Fruit fly (Drosophila melanogaster) whole organism, embryonic: Measurements from ENCODE around the gene RluA-1.

Source experiments
- Abd-B ChIP-seq: fragments of 200-800 bp; sonication (Bioruptor generic); optimal IDR thresholded peaks from 2 replicates; lab custom pipeline; 2018; ENCODE audit warnings: missing biosample characterization, mild to moderate bottlenecking, missing genetic modification characterization, moderate library complexity
- Atf6 ChIP-seq: fragments of 200-800 bp; sonication (Bioruptor generic); IDR thresholded peaks from 2 replicates; pipeline ENCODE4 v1.3.6; 2022; ENCODE audit warnings: missing biosample characterization, missing genetic modification characterization
- BEAF-32 ChIP-seq: fragments of 200-800 bp; sonication (Bioruptor generic); optimal IDR thresholded peaks from 3 replicates; lab custom pipeline; 2017; ENCODE audit warnings: missing biosample characterization, missing genetic modification characterization, mild to moderate bottlenecking, moderate library complexity, missing genetic modification reagents
- CG10565 ChIP-seq: fragments of 200-800 bp; sonication (Bioruptor generic); optimal IDR thresholded peaks from 3 replicates; lab custom pipeline; 2016; ENCODE audit warnings: missing biosample characterization, mild to moderate bottlenecking, missing genetic modification characterization
- CG12104 ChIP-seq: fragments of 200-800 bp; sonication (Bioruptor generic); optimal IDR thresholded peaks from 3 replicates; lab custom pipeline; 2016; ENCODE audit warnings: missing biosample characterization, missing genetic modification characterization
- CG12155 ChIP-seq: fragments of 200-800 bp; sonication (Bioruptor generic); optimal IDR thresholded peaks from 3 replicates; lab custom pipeline; 2016; ENCODE audit warnings: missing biosample characterization, missing genetic modification characterization
- CG12219 ChIP-seq: fragments of 200-800 bp; sonication (Bioruptor generic); optimal IDR thresholded peaks from 3 replicates; lab custom pipeline; 2018; ENCODE audit warnings: missing biosample characterization, mild to moderate bottlenecking, missing genetic modification characterization
- CG12236 ChIP-seq: fragments of 200-800 bp; sonication (Bioruptor generic); optimal IDR thresholded peaks from 2 replicates; lab custom pipeline; 2016; ENCODE audit warnings: missing biosample characterization, missing genetic modification characterization
- CG13123 ChIP-seq: fragments of 200-800 bp; sonication (Bioruptor generic); optimal IDR thresholded peaks from 2 replicates; lab custom pipeline; 2016; ENCODE audit warnings: missing biosample characterization, missing genetic modification characterization
- CG14667 ChIP-seq: fragments of 200-800 bp; sonication (Bioruptor generic); IDR thresholded peaks from 2 replicates; pipeline ENCODE4 v1.3.6; 2022; ENCODE audit warnings: missing biosample characterization, missing genetic modification characterization
- CG14965 ChIP-seq: fragments of 200-800 bp; sonication (Bioruptor generic); optimal IDR thresholded peaks from 2 replicates; lab custom pipeline; 2016; ENCODE audit warnings: missing biosample characterization, missing genetic modification characterization, borderline replicate concordance
- CG1602 ChIP-seq: fragments of 200-800 bp; sonication (Bioruptor generic); optimal IDR thresholded peaks from 3 replicates; lab custom pipeline; 2016; ENCODE audit warnings: missing biosample characterization, missing genetic modification characterization
- CG1832 ChIP-seq: fragments of 200-800 bp; sonication (Bioruptor generic); optimal IDR thresholded peaks from 2 replicates; lab custom pipeline; 2017; ENCODE audit warnings: missing biosample characterization, mild to moderate bottlenecking, missing genetic modification characterization, inconsistent platforms
- CG30431 ChIP-seq: fragments of 200-800 bp; sonication (Bioruptor generic); optimal IDR thresholded peaks from 2 replicates; lab custom pipeline; 2017; ENCODE audit warnings: missing biosample characterization, missing genetic modification characterization
- CG31388 ChIP-seq: fragments of 200-800 bp; sonication (Bioruptor generic); optimal IDR thresholded peaks from 2 replicates; lab custom pipeline; 2016; ENCODE audit warnings: missing biosample characterization, missing genetic modification characterization
- CG33557 ChIP-seq: fragments of 200-800 bp; sonication (Bioruptor generic); optimal IDR thresholded peaks from 2 replicates; lab custom pipeline; 2019; ENCODE audit warnings: missing biosample characterization, mild to moderate bottlenecking, missing genetic modification characterization, moderate library complexity
- CG5953 ChIP-seq: fragments of 200-800 bp; sonication (Bioruptor generic); IDR thresholded peaks from 2 replicates; pipeline ENCODE4 v1.3.6; 2022; ENCODE audit warnings: missing biosample characterization, missing genetic modification characterization
- CG7987 ChIP-seq: fragments of 200-800 bp; sonication (Bioruptor generic); optimal IDR thresholded peaks from 2 replicates; lab custom pipeline; 2018; ENCODE audit warnings: missing biosample characterization, mild to moderate bottlenecking, missing genetic modification characterization, moderate library complexity
- CG8924 ChIP-seq: fragments of 200-800 bp; optimal IDR thresholded peaks from 3 replicates; lab custom pipeline; 2019; ENCODE audit warnings: missing biosample characterization, mild to moderate bottlenecking, missing genetic modification characterization, moderate library complexity
- CoRest ChIP-seq: fragments of 200-800 bp; sonication (Bioruptor generic); optimal IDR thresholded peaks from 3 replicates; lab custom pipeline; 2018; ENCODE audit warnings: missing biosample characterization, mild to moderate bottlenecking, missing genetic modification characterization, moderate library complexity
- D ChIP-seq, 2 experiments: fragments of 200-800 bp in 1 of 2; fragments of >200 bp in 1 of 2; sonication (Bioruptor generic) in 1 of 2; optimal IDR thresholded peaks; 2 replicates in 1 of 2; 3 replicates in 1 of 2; lab custom pipeline; 2017; ENCODE audit warnings: mild to moderate bottlenecking in 1 of 2, missing biosample characterization in 1 of 2, missing genetic modification characterization in 1 of 2, missing genetic modification reagents in 1 of 2
- Gsc ChIP-seq: fragments of 200-800 bp; sonication (Bioruptor generic); IDR thresholded peaks from 2 replicates; pipeline ENCODE4 v1.3.6; 2022; ENCODE audit warnings: missing biosample characterization, missing genetic modification characterization
- HLH3B ChIP-seq: fragments of 200-800 bp; sonication (Bioruptor generic); IDR thresholded peaks from 2 replicates; pipeline ENCODE4 v1.3.6; 2022; ENCODE audit warnings: missing biosample characterization, missing genetic modification characterization
- Kr ChIP-seq: fragments of 200-800 bp; sonication (Bioruptor generic); optimal IDR thresholded peaks from 2 replicates; lab custom pipeline; 2017; ENCODE audit warnings: missing biosample characterization, mild to moderate bottlenecking, missing genetic modification characterization
- Meics ChIP-seq: fragments of 200-800 bp; sonication (Bioruptor generic); optimal IDR thresholded peaks from 2 replicates; lab custom pipeline; 2017; ENCODE audit warnings: missing biosample characterization, mild to moderate bottlenecking, missing genetic modification characterization
- NFAT ChIP-seq: fragments of 200-800 bp; sonication (Bioruptor generic); IDR thresholded peaks from 2 replicates; pipeline ENCODE4 v1.3.6; 2022; ENCODE audit warnings: missing biosample characterization, missing genetic modification characterization
- Nf-YA ChIP-seq: fragments of 200-800 bp; sonication (Bioruptor generic); IDR thresholded peaks from 2 replicates; pipeline ENCODE4 v1.3.6; 2022; ENCODE audit warnings: missing biosample characterization, missing genetic modification characterization
- Poxn ChIP-seq: fragments of 200-800 bp; sonication (Bioruptor generic); IDR thresholded peaks from 2 replicates; pipeline ENCODE4 v1.3.6; 2022; ENCODE audit warnings: missing biosample characterization, missing genetic modification characterization
- Sin3A ChIP-seq: fragments of >200 bp; optimal IDR thresholded peaks from 2 replicates; lab custom pipeline; 2018
- Stat92E ChIP-seq, 3 experiments: fragments of >200 bp in 2 of 3; fragments of 200-800 bp in 1 of 3; sonication (Bioruptor generic) in 1 of 3; optimal IDR thresholded peaks; 2 replicates each; lab custom pipeline; 2017 to 2019; ENCODE audit warnings: missing biosample characterization in 3 of 3, missing genetic modification characterization in 3 of 3, mild to moderate bottlenecking in 1 of 3, moderate library complexity in 1 of 3
- amos ChIP-seq: fragments of 200-800 bp; sonication (Bioruptor generic); IDR thresholded peaks from 2 replicates; pipeline ENCODE4 v1.3.6; 2022; ENCODE audit warnings: missing biosample characterization, missing genetic modification characterization; ENCODE audit not compliant: partially characterized antibody
- ap ChIP-seq: fragments of 200-800 bp; sonication (Bioruptor generic); IDR thresholded peaks from 2 replicates; pipeline ENCODE4 v1.3.6; 2022; ENCODE audit warnings: missing biosample characterization, missing genetic modification characterization
- ash1 ChIP-seq: fragments of 200-800 bp; sonication (Bioruptor generic); optimal IDR thresholded peaks from 2 replicates; lab custom pipeline; 2018; ENCODE audit warnings: missing biosample characterization, mild to moderate bottlenecking, missing genetic modification characterization
- chif ChIP-seq, 2 experiments: fragments of 200-800 bp; sonication (Bioruptor generic); optimal IDR thresholded peaks; 3 replicates each; lab custom pipeline; 2016; ENCODE audit warnings: missing biosample characterization in 2 of 2, missing genetic modification characterization in 2 of 2
- chinmo ChIP-seq: fragments of 200-800 bp; sonication (Bioruptor generic); IDR thresholded peaks from 4 replicates; pipeline ENCODE4 v1.3.6; 2022; ENCODE audit warnings: missing biosample characterization, missing genetic modification characterization; ENCODE audit not compliant: partially characterized antibody
- crp ChIP-seq, 2 experiments: fragments of 200-800 bp; sonication (Bioruptor generic); optimal IDR thresholded peaks; 2 replicates in 1 of 2; 3 replicates in 1 of 2; lab custom pipeline; 2017; ENCODE audit warnings: missing biosample characterization in 2 of 2, missing genetic modification characterization in 2 of 2, mild to moderate bottlenecking in 1 of 2, moderate library complexity in 1 of 2
- dpn ChIP-seq, 2 experiments: fragments of 200-800 bp; sonication (Bioruptor generic); optimal IDR thresholded peaks; 3 replicates each; lab custom pipeline; 2016; ENCODE audit warnings: missing biosample characterization in 2 of 2, missing genetic modification characterization in 2 of 2
- emc ChIP-seq: fragments of 200-800 bp; sonication (Bioruptor generic); optimal IDR thresholded peaks from 2 replicates; lab custom pipeline; 2016; ENCODE audit warnings: missing biosample characterization, missing genetic modification characterization
- grau ChIP-seq: fragments of 200-800 bp; optimal IDR thresholded peaks from 3 replicates; lab custom pipeline; 2019; ENCODE audit warnings: missing biosample characterization, mild to moderate bottlenecking, missing genetic modification characterization, moderate library complexity
- mam ChIP-seq: fragments of 200-800 bp; sonication (Bioruptor generic); optimal IDR thresholded peaks from 3 replicates; lab custom pipeline; 2016; ENCODE audit warnings: missing biosample characterization, missing genetic modification characterization
- prd ChIP-seq, 3 experiments: fragments of >200 bp in 2 of 3; fragments of 200-800 bp in 1 of 3; sonication (Bioruptor generic) in 1 of 3; optimal IDR thresholded peaks in 2 of 3; IDR thresholded peaks in 1 of 3; 2 replicates in 2 of 3; 3 replicates in 1 of 3; pipeline versions ENCODE4 v1.3.6 to Lab custom; 2017 to 2022; ENCODE audit warnings: missing biosample characterization in 1 of 3, missing genetic modification characterization in 1 of 3
- run ChIP-seq: fragments of 200-800 bp; sonication (Bioruptor generic); optimal IDR thresholded peaks from 3 replicates; lab custom pipeline; 2018; ENCODE audit warnings: missing biosample characterization, mild to moderate bottlenecking, missing genetic modification characterization
- schlank ChIP-seq: fragments of 200-800 bp; sonication (Bioruptor generic); optimal IDR thresholded peaks from 2 replicates; lab custom pipeline; 2018; ENCODE audit warnings: missing biosample characterization, mild to moderate bottlenecking, missing genetic modification characterization
- so ChIP-seq: fragments of 200-800 bp; sonication (Bioruptor generic); IDR thresholded peaks from 3 replicates; pipeline ENCODE4 v1.3.6; 2022; ENCODE audit warnings: missing biosample characterization, missing genetic modification characterization
- trh ChIP-seq: fragments of 200-800 bp; sonication (Bioruptor generic); optimal IDR thresholded peaks from 2 replicates; lab custom pipeline; 2016; ENCODE audit warnings: missing biosample characterization, missing genetic modification characterization
- tup ChIP-seq: fragments of 200-800 bp; sonication (Bioruptor generic); optimal IDR thresholded peaks from 2 replicates; lab custom pipeline; 2016; ENCODE audit warnings: missing biosample characterization, mild to moderate bottlenecking, missing genetic modification characterization, moderate library complexity
- tx ChIP-seq: fragments of 200-800 bp; sonication (Bioruptor generic); optimal IDR thresholded peaks from 2 replicates; lab custom pipeline; 2016; ENCODE audit warnings: missing biosample characterization, missing genetic modification characterization

RluA-1 gene

DNA sequence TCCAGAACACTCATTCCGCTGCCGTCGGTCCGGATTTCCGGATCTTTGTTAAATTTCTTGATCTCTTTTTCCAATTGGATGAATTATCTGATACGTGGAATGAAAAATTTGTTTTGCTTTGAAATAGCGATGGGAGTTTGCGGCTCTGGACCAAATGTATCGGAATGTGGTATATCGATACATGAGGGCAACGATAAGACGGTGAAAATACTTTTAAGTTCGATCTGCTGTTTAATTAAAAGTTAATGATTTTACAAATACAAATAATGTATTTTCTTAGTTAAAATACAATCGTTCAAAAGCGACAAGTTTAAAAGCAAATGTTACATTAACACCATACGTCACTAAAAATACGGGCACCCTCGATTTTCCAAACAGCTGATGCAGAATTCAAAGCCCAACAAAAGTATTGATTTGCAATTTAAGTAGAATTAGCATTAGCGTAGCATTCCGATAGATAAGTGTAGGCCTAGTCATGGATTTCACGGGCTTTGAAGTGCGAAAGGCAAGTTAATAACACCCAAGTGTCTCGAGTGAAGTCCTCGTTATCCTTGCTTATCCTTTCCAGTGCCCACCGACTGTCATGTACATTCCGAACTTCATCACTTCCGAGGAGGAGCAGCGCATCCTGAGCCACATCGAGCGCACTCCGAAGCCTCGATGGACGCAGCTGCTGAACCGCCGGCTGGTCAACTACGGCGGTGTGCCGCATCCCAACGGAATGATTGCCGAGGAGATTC is 14.5 kb upstream of the RluA-1 start, which contains the start of the genes Cog4 and CG6144 (continued):
- TF ChIP-seq chinmo (GFP tag; lab: Robert Waterston, UW) (0 out of 4 replicates have a peak, but pooled peaks have one; percentile 73), Meics (GFP tag; lab: Kevin White, UChicago) (no peak), CG33557 (GFP tag; lab: Kevin White, UChicago) (no peak), CG1602 (GFP tag; lab: Kevin White, UChicago) (no peak), Gsc (GFP tag; lab: Robert Waterston, UW) (no peak), BEAF-32 (GFP tag; lab: Kevin White, UChicago) (peak; percentile 78), CG14667 (GFP tag; lab: Robert Waterston, UW) (no peak), Nf-YA (GFP tag; lab: Robert Waterston, UW) (no peak), crp (GFP tag; optimal IDR thresholded peaks at IDR 0.05; lab: Kevin White, UChicago) (peak; percentile 68 to 95), CG14965 (GFP tag; lab: Kevin White, UChicago) (no peak), Sin3A (peak; percentile 64), Kr (GFP tag; lab: Kevin White, UChicago) (no peak), amos (peak; percentile 77), Poxn (GFP tag; lab: Robert Waterston, UW) (no peak), ap (GFP tag; lab: Robert Waterston, UW) (0 out of 2 replicates have a peak, but pooled peaks have one; percentile 5), Stat92E (GFP tag; optimal IDR thresholded peaks at IDR 0.05; lab: Kevin White, UChicago) (no peak), CG12104 (no peak), mam (GFP tag; lab: Kevin White, UChicago) (peak; percentile 48), tup (no peak), HLH3B (no peak), CG7987 (GFP tag; lab: Kevin White, UChicago) (no peak), so (no peak), D (optimal IDR thresholded peaks at IDR 0.05; lab: Kevin White, UChicago) (no peak), D (GFP tag; optimal IDR thresholded peaks at IDR 0.05; lab: Kevin White, UChicago) (no peak), grau (tag; lab: Kevin White, UChicago) (no peak), CG8924 (tag; lab: Kevin White, UChicago) (no peak), CG1832 (no peak), trh (GFP tag; lab: Kevin White, UChicago) (no peak), CG5953 (GFP tag; lab: Robert Waterston, UW) (no peak), run (no peak), emc (GFP tag; lab: Kevin White, UChicago) (no peak), CG12219 (GFP tag; lab: Kevin White, UChicago) (no peak), Atf6 (GFP tag; lab: Robert Waterston, UW) (peak; percentile 66), CoRest (tag; lab: Kevin White, UChicago) (no peak), chif (GFP tag; optimal IDR thresholded peaks at IDR 0.05; lab: Kevin White, UChicago) (no peak), dpn (GFP tag; optimal IDR thresholded peaks at IDR 0.05; lab: Kevin White, UChicago) (peak; percentile 4 to 6), CG10565 (GFP tag; lab: Kevin White, UChicago) (no peak), ash1 (no peak), Abd-B (GFP tag; lab: Kevin White, UChicago) (no peak), CG12236 (GFP tag; lab: Kevin White, UChicago) (no peak), schlank (tag; lab: Kevin White, UChicago) (no peak), NFAT (no peak), prd (optimal IDR thresholded peaks at IDR 0.05; lab: Kevin White, UChicago) (no peak), prd (GFP tag; IDR thresholded peaks at IDR 0.05; lab: Robert Waterston, UW) (peak; percentile 48; the same call in 2 of the 3 replicates), CG12155 (no peak), tx (GFP tag; lab: Kevin White, UChicago) (no peak), CG30431 (GFP tag; lab: Kevin White, UChicago) (no peak), CG31388 (GFP tag; lab: Kevin White, UChicago) (no peak), CG13123 (GFP tag; lab: Kevin White, UChicago) (no peak)
- TF ChIP-seq, all 482 proteins: peak for 119
